Worm (Caenorhabditis elegans) whole organism, L3 larva: ENCODE data around the gene clec-231.

Experiments
- R02D3.7 ChIP-seq: fragments of 150-350 bp; optimal IDR thresholded peaks from 2 replicates; lab custom pipeline; 2014; ENCODE audit warnings: missing biosample characterization, missing genetic modification characterization
- aly-2 ChIP-seq: fragments of 150-350 bp; optimal IDR thresholded peaks from 2 replicates; lab custom pipeline; 2014; ENCODE audit warnings: missing biosample characterization, missing genetic modification characterization
- ama-1 ChIP-seq: fragments of 150-350 bp; optimal IDR thresholded peaks from 2 replicates; lab custom pipeline; 2018
- ceh-82 ChIP-seq: fragments of 150-350 bp; optimal IDR thresholded peaks from 2 replicates; lab custom pipeline; 2014; ENCODE audit warnings: missing biosample characterization, missing genetic modification characterization
- daf-12 ChIP-seq: fragments of 150-350 bp; optimal IDR thresholded peaks from 2 replicates; lab custom pipeline; 2014; ENCODE audit warnings: missing biosample characterization, missing genetic modification reagents, missing genetic modification characterization
- egl-27 ChIP-seq: sonication (generic microtip); optimal IDR thresholded peaks from 4 replicates; lab custom pipeline; 2017; ENCODE audit warnings: missing biosample characterization, missing genetic modification reagents, missing genetic modification characterization
- egl-5 ChIP-seq: fragments of 150-350 bp; optimal IDR thresholded peaks from 2 replicates; lab custom pipeline; 2017; ENCODE audit warnings: missing biosample characterization, missing genetic modification reagents, missing genetic modification characterization, inconsistent platforms
- elt-3 ChIP-seq, 3 experiments: fragments of 150-350 bp in 1 of 3; sonication (generic microtip) in 2 of 3; optimal IDR thresholded peaks; 2 replicates in 2 of 3; 4 replicates in 1 of 3; lab custom pipeline; 2014 to 2017; ENCODE audit warnings: missing biosample characterization in 3 of 3, missing genetic modification characterization in 3 of 3
- eor-1 ChIP-seq, 2 experiments: fragments of 150-350 bp; optimal IDR thresholded peaks; 2 replicates each; lab custom pipeline; 2014 to 2018; ENCODE audit warnings: missing biosample characterization in 2 of 2, missing genetic modification characterization in 2 of 2
- fkh-10 ChIP-seq: sonication (generic microtip); optimal IDR thresholded peaks from 2 replicates; lab custom pipeline; 2017; ENCODE audit warnings: missing biosample characterization, missing genetic modification reagents, missing genetic modification characterization
- fkh-2 ChIP-seq: fragments of 150-350 bp; optimal IDR thresholded peaks from 2 replicates; lab custom pipeline; 2014; ENCODE audit warnings: missing biosample characterization, missing genetic modification reagents, missing genetic modification characterization
- fos-1 ChIP-seq: fragments of 150-350 bp; optimal IDR thresholded peaks from 2 replicates; lab custom pipeline; 2014; ENCODE audit warnings: missing biosample characterization, missing genetic modification characterization
- hmg-11 ChIP-seq: sonication (generic microtip); optimal IDR thresholded peaks from 2 replicates; lab custom pipeline; 2016; ENCODE audit warnings: missing genetic modification characterization, missing compliant biosample characterization
- lin-15B ChIP-seq: fragments of 150-350 bp; optimal IDR thresholded peaks from 2 replicates; lab custom pipeline; 2014; ENCODE audit warnings: missing biosample characterization, missing genetic modification characterization
- lin-39 ChIP-seq: fragments of 150-350 bp; optimal IDR thresholded peaks from 2 replicates; lab custom pipeline; 2018; ENCODE audit warnings: missing biosample characterization, missing genetic modification reagents, missing genetic modification characterization
- nfya-1 ChIP-seq: sonication (generic microtip); optimal IDR thresholded peaks from 2 replicates; lab custom pipeline; 2017; ENCODE audit warnings: missing genetic modification characterization, mild to moderate bottlenecking, missing compliant biosample characterization, antibody characterized with exemption, moderate library complexity; ENCODE audit not compliant: insufficient read depth
- nhr-11 ChIP-seq: fragments of 150-350 bp; optimal IDR thresholded peaks from 2 replicates; lab custom pipeline; 2014; ENCODE audit warnings: missing biosample characterization, missing genetic modification characterization
- nhr-12 ChIP-seq: fragments of 150-350 bp; optimal IDR thresholded peaks from 2 replicates; lab custom pipeline; 2014; ENCODE audit warnings: missing biosample characterization, missing genetic modification characterization
- nhr-23 ChIP-seq: fragments of 150-350 bp; optimal IDR thresholded peaks from 2 replicates; lab custom pipeline; 2014; ENCODE audit warnings: missing biosample characterization, missing genetic modification reagents, missing genetic modification characterization
- nhr-237 ChIP-seq: fragments of 150-350 bp; optimal IDR thresholded peaks from 2 replicates; lab custom pipeline; 2014; ENCODE audit warnings: missing biosample characterization, missing genetic modification characterization
- nhr-25 ChIP-seq: sonication (generic microtip); optimal IDR thresholded peaks from 2 replicates; lab custom pipeline; 2017; ENCODE audit warnings: missing biosample characterization, missing genetic modification characterization
- nhr-28 ChIP-seq: fragments of 150-350 bp; optimal IDR thresholded peaks from 2 replicates; lab custom pipeline; 2014; ENCODE audit warnings: missing biosample characterization, missing genetic modification characterization
- nhr-43 ChIP-seq: sonication (generic microtip); optimal IDR thresholded peaks from 2 replicates; lab custom pipeline; 2016; ENCODE audit warnings: mild to moderate bottlenecking, missing genetic modification characterization, missing compliant biosample characterization; ENCODE audit not compliant: poor library complexity, severe bottlenecking
- nhr-67 ChIP-seq: fragments of 150-350 bp; optimal IDR thresholded peaks from 2 replicates; lab custom pipeline; 2014; ENCODE audit warnings: missing biosample characterization, missing genetic modification characterization
- nhr-76 ChIP-seq: fragments of 150-350 bp; sonication (generic microtip); optimal IDR thresholded peaks from 5 replicates; lab custom pipeline; 2014; ENCODE audit warnings: missing biosample characterization, missing genetic modification characterization
- nhr-77 ChIP-seq: fragments of 150-350 bp; optimal IDR thresholded peaks from 2 replicates; lab custom pipeline; 2014; ENCODE audit warnings: missing biosample characterization, missing genetic modification characterization
- pha-4 ChIP-seq: fragments of 150-350 bp; optimal IDR thresholded peaks from 2 replicates; lab custom pipeline; 2014; ENCODE audit warnings: missing biosample characterization, missing genetic modification reagents, missing genetic modification characterization
- pqm-1 ChIP-seq: fragments of 150-350 bp; optimal IDR thresholded peaks from 2 replicates; lab custom pipeline; 2017; ENCODE audit warnings: missing biosample characterization, missing genetic modification characterization, inconsistent platforms
- sea-2 ChIP-seq: fragments of 150-350 bp; sonication (generic microtip); optimal IDR thresholded peaks from 4 replicates; lab custom pipeline; 2014; ENCODE audit warnings: missing biosample characterization, missing genetic modification reagents, missing genetic modification characterization
- snpc-4 ChIP-seq: fragments of 150-350 bp; optimal IDR thresholded peaks from 2 replicates; lab custom pipeline; 2014; ENCODE audit warnings: missing biosample characterization, missing genetic modification characterization
- tbx-2 ChIP-seq: sonication (generic microtip); optimal IDR thresholded peaks from 2 replicates; lab custom pipeline; 2016; ENCODE audit warnings: mild to moderate bottlenecking, missing genetic modification characterization, missing compliant biosample characterization
- unc-62 ChIP-seq: fragments of 150-350 bp; sonication (generic microtip); optimal IDR thresholded peaks from 4 replicates; lab custom pipeline; 2014; ENCODE audit warnings: missing biosample characterization, missing genetic modification reagents, missing genetic modification characterization
- ztf-11 ChIP-seq: fragments of 150-350 bp; optimal IDR thresholded peaks from 2 replicates; lab custom pipeline; 2014; ENCODE audit warnings: missing biosample characterization, missing genetic modification characterization
- ztf-4 ChIP-seq: fragments of 150-350 bp; optimal IDR thresholded peaks from 2 replicates; lab custom pipeline; 2014; ENCODE audit warnings: missing biosample characterization, missing genetic modification characterization

Gene clec-231

ce11 chrV:15341404-15341803, 9.1 kb downstream of the clec-231 start, which contains the start of gene clec-229:
clec-229 (minus strand) TSS chrV:15341504.
- TF ChIP-seq snpc-4 (tag; lab: Kevin White, UChicago) = no peak
- no peak for TF ChIP-seq pqm-1 (tag; lab: Kevin White, UChicago)
- no peak for TF ChIP-seq tbx-2 (tag; lab: Kevin White, UChicago)
- no peak for TF ChIP-seq nhr-23
- no peak for TF ChIP-seq nhr-28 (tag; lab: Kevin White, UChicago)
- no peak for TF ChIP-seq hmg-11 (tag; lab: Kevin White, UChicago)
- TF ChIP-seq aly-2 (tag; lab: Kevin White, UChicago) = no peak
- TF ChIP-seq ztf-4 = no peak
- TF ChIP-seq egl-5 (tag; lab: Kevin White, UChicago) = no peak
- TF ChIP-seq sea-2 = no peak

ce11 chrV:15339363-15339762, 11.2 kb downstream of the clec-231 start, which contains the start of gene clec-228:
clec-228 (minus strand) TSS chrV:15339463.
- TF ChIP-seq ztf-4 (no peak), lin-15B (tag; lab: Kevin White, UChicago) (no peak), sea-2 (no peak), fkh-10 (no peak), nfya-1 (tag; lab: Kevin White, UChicago) (no peak), ztf-11 (tag; lab: Kevin White, UChicago) (no peak), pha-4 (tag; lab: Kevin White, UChicago) (no peak), aly-2 (tag; lab: Kevin White, UChicago) (no peak), unc-62 (GFP tag; lab: Kevin White, UChicago) (no peak), ceh-82 (tag; lab: Kevin White, UChicago) (no peak), daf-12 (tag; lab: Kevin White, UChicago) (no peak), ama-1 (lab: Kevin White, UChicago) (no peak), tbx-2 (tag; lab: Kevin White, UChicago) (no peak), nhr-11 (tag; lab: Kevin White, UChicago) (no peak), R02D3.7 (tag; lab: Kevin White, UChicago) (no peak), fos-1 (tag; lab: Kevin White, UChicago) (no peak), snpc-4 (tag; lab: Kevin White, UChicago) (no peak), eor-1 (tag; optimal IDR thresholded peaks at IDR 0.05; lab: Kevin White, UChicago) (no peak), fkh-2 (tag; lab: Kevin White, UChicago) (no peak)

ce11 chrV:15337405-15337804, 13.1 kb downstream of the clec-231 start, which contains the start of gene wrt-7:
wrt-7 (minus strand) TSS chrV:15337505.
- no peak for TF ChIP-seq tbx-2 (tag; lab: Kevin White, UChicago)
- no peak for TF ChIP-seq fkh-10
- TF ChIP-seq pha-4 (tag; lab: Kevin White, UChicago) = no peak
- TF ChIP-seq fkh-2 (tag; lab: Kevin White, UChicago) = no peak
- no peak for TF ChIP-seq nhr-67 (tag; lab: Kevin White, UChicago)
- TF ChIP-seq, all 47 proteins: peak for 0

ce11 chrV:15332851-15333250, 17.7 kb downstream of the clec-231 start, which contains the start of gene srw-113:
srw-113 (plus strand) TSS chrV:15333151.
- TF ChIP-seq snpc-4 (tag; lab: Kevin White, UChicago) (no peak), eor-1 (tag; optimal IDR thresholded peaks at IDR 0.05; lab: Kevin White, UChicago) (no peak)

ce11 chrV:15330314-15330713, 20.2 kb downstream of the clec-231 start, which contains the start of gene srh-295:
srh-295 (plus strand) TSS chrV:15330614.
- TF ChIP-seq nhr-77 (tag; lab: Kevin White, UChicago) (no peak), elt-3 (tag; optimal IDR thresholded peaks at IDR 0.05; lab: Kevin White, UChicago) (no peak), nhr-43 (tag; lab: Kevin White, UChicago) (no peak), nhr-12 (no peak), nhr-76 (tag; lab: Kevin White, UChicago) (no peak), lin-39 (no peak), egl-27 (tag; lab: Kevin White, UChicago) (no peak), nhr-25 (tag; lab: Kevin White, UChicago) (no peak), fos-1 (tag; lab: Kevin White, UChicago) (no peak), nfya-1 (tag; lab: Kevin White, UChicago) (no peak), unc-62 (GFP tag; lab: Kevin White, UChicago) (no peak), nhr-237 (no peak), egl-5 (tag; lab: Kevin White, UChicago) (no peak)
- TF ChIP-seq, all 47 proteins: peak for 0
